Fruit fly (Drosophila melanogaster): ENCODE data around the gene CG17681.

CG17681 gene

DNA sequence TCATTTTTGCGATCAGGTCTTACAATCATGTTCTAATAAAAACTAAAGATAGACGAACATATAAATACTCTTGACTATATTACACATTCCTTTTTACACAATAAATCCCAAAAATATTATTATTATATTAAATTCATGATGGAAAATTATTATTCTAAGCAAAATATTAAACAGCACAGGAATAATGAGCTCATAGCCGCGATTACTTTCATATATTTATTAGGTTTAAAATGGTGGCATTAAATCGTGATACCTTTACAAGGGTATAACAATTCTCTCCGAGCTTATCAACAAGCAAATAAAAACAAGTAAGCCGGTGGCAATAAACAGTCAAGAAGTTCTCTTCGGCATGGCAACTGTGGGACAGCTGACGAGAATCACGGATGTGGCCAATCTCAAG is at the start of gene CG17681:
Gene CG17681, plus strand, starts transcription at position 56 of the 400 bp plus-strand sequence.
- TF ChIP-seq nmo (GFP tag; optimal IDR thresholded peaks at IDR 0.05) (peak; percentile 19), seq (GFP tag; IDR thresholded peaks at IDR 0.05) (peak; percentile 19; the same call in 1 of the 2 replicates), z (GFP tag; IDR thresholded peaks at IDR 0.05) (no peak), CG9727 (GFP tag; optimal IDR thresholded peaks at IDR 0.05) (peak; percentile 27), PHDP (tag; optimal IDR thresholded peaks at IDR 0.05) (peak; percentile 7), slbo (GFP tag; IDR thresholded peaks at IDR 0.05) (no peak), cwo (GFP tag; optimal IDR thresholded peaks at IDR 0.05) (no peak), CG10147 (GFP tag; optimal IDR thresholded peaks at IDR 0.05) (peak; percentile 49), Eip74EF (GFP tag; optimal IDR thresholded peaks at IDR 0.05) (peak in 1 of 2 experiments; percentile 3), sim (GFP tag; IDR thresholded peaks at IDR 0.05) (0 out of 2 replicates have a peak, but pooled peaks have one; percentile 10), lbe (GFP tag; optimal IDR thresholded peaks at IDR 0.05) (no peak), CG14441 (GFP tag; IDR thresholded peaks at IDR 0.05) (no peak), CoRest (tag; optimal IDR thresholded peaks at IDR 0.05) (peak; percentile 12), corto (GFP tag; optimal IDR thresholded peaks at IDR 0.05) (peak; percentile 10), D19A (tag; optimal IDR thresholded peaks at IDR 0.05) (peak; percentile 95)

DNA sequence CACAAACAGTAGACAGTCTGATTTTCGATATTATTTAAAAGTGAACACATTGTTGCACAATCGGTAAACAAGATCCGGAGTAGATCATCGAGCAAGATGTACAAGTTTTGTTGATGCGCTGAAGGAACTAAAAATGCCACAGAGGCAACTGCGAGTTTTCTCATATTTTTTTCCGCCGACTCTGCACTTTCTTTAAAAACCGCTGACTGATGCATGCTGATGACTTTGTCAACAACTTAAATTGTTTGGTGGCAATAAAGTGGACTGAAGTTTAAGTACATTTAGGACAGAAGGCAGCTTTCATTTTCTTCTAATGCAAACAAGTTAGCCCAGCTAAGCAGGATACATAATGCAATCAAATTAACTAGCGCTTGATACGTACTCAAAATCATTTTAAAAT is 40.5 kb upstream of the CG17681 start:
- TF ChIP-seq maf-S (GFP tag; optimal IDR thresholded peaks at IDR 0.05) (no peak), tup (GFP tag; optimal IDR thresholded peaks at IDR 0.05) (no peak), hkb (optimal IDR thresholded peaks at IDR 0.05) (no peak), hkb (GFP tag; IDR thresholded peaks at IDR 0.05) (no peak), Ravus (GFP tag; IDR thresholded peaks at IDR 0.05) (no peak), CG3726 (GFP tag; IDR thresholded peaks at IDR 0.05) (no peak), Atf-2 (GFP tag; optimal IDR thresholded peaks at IDR 0.05) (no peak)

- no peak for TF ChIP-seq CrebB (tag; optimal IDR thresholded peaks at IDR 0.05)
- TF ChIP-seq btn (GFP tag; optimal IDR thresholded peaks at IDR 0.05): no peak
- TF ChIP-seq CG7963 (GFP tag; IDR thresholded peaks at IDR 0.05; ENCODE audit: partially characterized antibody): no peak
- TF ChIP-seq Ets97D (GFP tag; optimal IDR thresholded peaks at IDR 0.05): no peak
- TF ChIP-seq kah (GFP tag; optimal IDR thresholded peaks at IDR 0.05): no peak
- TF ChIP-seq CG1233 (GFP tag; optimal IDR thresholded peaks at IDR 0.05): no peak
- TF ChIP-seq gt (GFP tag; IDR thresholded peaks at IDR 0.05): no peak
- no peak for TF ChIP-seq CG18619 (GFP tag; optimal IDR thresholded peaks at IDR 0.05)
- TF ChIP-seq fd96Cb (tag; optimal IDR thresholded peaks at IDR 0.05): no peak
- TF ChIP-seq ftz-f1 (GFP tag; optimal IDR thresholded peaks at IDR 0.05): no peak
These were observed 39.8 kb upstream of the CG17681 start, which contains the start of gene CG44476 for dm6 chr2L:18113079-18113478. Gene CG44476, minus strand, starts transcription at chr2L:18113179.

dm6 chr2L:18114176-18114703 is 38.7 kb upstream of the CG17681 start, which contains the start of gene CG15152:
Gene CG15152, plus strand, starts transcription at chr2L:18114547.
- TF ChIP-seq Side (GFP tag; optimal IDR thresholded peaks at IDR 0.05) (no peak), Trl (optimal IDR thresholded peaks at IDR 0.05) (peak in 1 of 2 experiments; percentile 43), Trl (GFP tag; optimal IDR thresholded peaks at IDR 0.05) (no peak), grn (GFP tag; optimal IDR thresholded peaks at IDR 0.05) (peak; percentile 92), pros (GFP tag; optimal IDR thresholded peaks at IDR 0.05) (peak; percentile 61), mirr (GFP tag; optimal IDR thresholded peaks at IDR 0.05) (peak; percentile 84), Lim3 (GFP tag; IDR thresholded peaks at IDR 0.05) (0 out of 2 replicates have a peak, but pooled peaks have one; percentile 10), CG34376 (GFP tag; optimal IDR thresholded peaks at IDR 0.05) (peak; percentile 72), CG9876 (GFP tag; optimal IDR thresholded peaks at IDR 0.05) (no peak), ci (GFP tag; IDR thresholded peaks at IDR 0.05) (no peak), GATAe (GFP tag; conservative IDR thresholded peaks at IDR 0.05) (peak; percentile 69), nerfin-2 (GFP tag; IDR thresholded peaks at IDR 0.05; ENCODE audit: partially characterized antibody) (no peak), exex (tag; optimal IDR thresholded peaks at IDR 0.05) (peak; percentile 92), CG8388 (GFP tag; optimal IDR thresholded peaks at IDR 0.05) (no peak), CG12236 (GFP tag; optimal IDR thresholded peaks at IDR 0.05) (no peak), ems (GFP tag; optimal IDR thresholded peaks at IDR 0.05) (no peak)

Measured in whole organism, embryonic.